Fruit fly (Drosophila melanogaster) whole organism, embryonic: ENCODE data around the gene vir-1.
A peak's percentile ranks its signal among the peaks of the same experiment; 100 is the strongest.

Experiments used
- ATbp ChIP-seq: fragments of 200-800 bp; sonication (Bioruptor generic); optimal IDR thresholded peaks from 2 replicates; lab custom pipeline; 2017; ENCODE audit warnings: missing biosample characterization, mild to moderate bottlenecking, missing genetic modification characterization, missing genetic modification reagents
- BEAF-32 ChIP-seq: fragments of 200-800 bp; sonication (Bioruptor generic); optimal IDR thresholded peaks from 3 replicates; lab custom pipeline; 2017; ENCODE audit warnings: missing biosample characterization, missing genetic modification characterization, mild to moderate bottlenecking, moderate library complexity, missing genetic modification reagents
- CG1024 ChIP-seq: fragments of 200-800 bp; sonication (Bioruptor generic); IDR thresholded peaks from 2 replicates; pipeline ENCODE4 v1.3.6; 2022; ENCODE audit warnings: missing biosample characterization, missing genetic modification characterization
- CG10267 ChIP-seq: fragments of 200-800 bp; sonication (Bioruptor generic); optimal IDR thresholded peaks from 2 replicates; lab custom pipeline; 2018; ENCODE audit warnings: missing biosample characterization, mild to moderate bottlenecking, missing genetic modification characterization, moderate library complexity
- CG10321 ChIP-seq: fragments of 200-800 bp; sonication (Bioruptor generic); IDR thresholded peaks from 2 replicates; pipeline ENCODE4 v1.3.6; 2022; ENCODE audit warnings: missing biosample characterization, missing genetic modification characterization
- CG11093 ChIP-seq: fragments of 200-800 bp; sonication (Bioruptor generic); IDR thresholded peaks from 3 replicates; pipeline ENCODE4 v1.3.6; 2022; ENCODE audit warnings: missing biosample characterization, missing genetic modification characterization
- CG1233 ChIP-seq: fragments of 200-800 bp; sonication (Bioruptor generic); optimal IDR thresholded peaks from 4 replicates; lab custom pipeline; 2018; ENCODE audit warnings: missing biosample characterization, mild to moderate bottlenecking, missing genetic modification characterization
- CG13624 ChIP-seq: fragments of 200-800 bp; sonication (Bioruptor generic); optimal IDR thresholded peaks from 2 replicates; lab custom pipeline; 2016; ENCODE audit warnings: missing biosample characterization, missing genetic modification characterization
- CG13775 ChIP-seq: fragments of 200-800 bp; sonication (Bioruptor generic); optimal IDR thresholded peaks from 3 replicates; lab custom pipeline; 2017; ENCODE audit warnings: missing biosample characterization, mild to moderate bottlenecking, missing genetic modification characterization
- CG1602 ChIP-seq: fragments of 200-800 bp; sonication (Bioruptor generic); optimal IDR thresholded peaks from 3 replicates; lab custom pipeline; 2016; ENCODE audit warnings: missing biosample characterization, missing genetic modification characterization
- CG18476 ChIP-seq: fragments of 200-800 bp; sonication (Bioruptor generic); optimal IDR thresholded peaks from 2 replicates; lab custom pipeline; 2016; ENCODE audit warnings: missing biosample characterization, mild to moderate bottlenecking, missing genetic modification characterization
- CG2129 ChIP-seq: fragments of 200-800 bp; sonication (Bioruptor generic); IDR thresholded peaks from 2 replicates; pipeline ENCODE4 v1.3.6; 2022; ENCODE audit warnings: missing biosample characterization, missing genetic modification characterization; ENCODE audit not compliant: partially characterized antibody
- CG2199 ChIP-seq: fragments of 200-800 bp; sonication (Bioruptor generic); IDR thresholded peaks from 3 replicates; pipeline ENCODE4 v1.3.6; 2022; ENCODE audit warnings: missing biosample characterization, missing genetic modification characterization
- CG2889 ChIP-seq: fragments of 200-800 bp; sonication (Bioruptor generic); IDR thresholded peaks from 3 replicates; pipeline ENCODE4 v1.3.6; 2022; ENCODE audit warnings: missing biosample characterization, missing genetic modification characterization
- CG31224 ChIP-seq: fragments of 200-800 bp; sonication (Bioruptor generic); IDR thresholded peaks from 2 replicates; pipeline ENCODE4 v1.3.6; 2022; ENCODE audit warnings: missing biosample characterization, missing genetic modification characterization
- CG33213 ChIP-seq: fragments of 200-800 bp; sonication (Bioruptor generic); optimal IDR thresholded peaks from 3 replicates; lab custom pipeline; 2016; ENCODE audit warnings: missing biosample characterization, missing genetic modification characterization
- CG4328 ChIP-seq: fragments of 200-800 bp; sonication (Bioruptor generic); optimal IDR thresholded peaks from 3 replicates; lab custom pipeline; 2017; ENCODE audit warnings: missing biosample characterization, missing genetic modification reagents, missing genetic modification characterization
- CG4360 ChIP-seq: fragments of 200-800 bp; sonication (Bioruptor generic); IDR thresholded peaks from 2 replicates; pipeline ENCODE4 v1.3.6; 2022; ENCODE audit warnings: missing biosample characterization, missing genetic modification characterization
- CG6175 ChIP-seq: fragments of 200-800 bp; sonication (Bioruptor generic); IDR thresholded peaks from 3 replicates; pipeline ENCODE4 v1.3.6; 2022; ENCODE audit warnings: missing biosample characterization, missing genetic modification characterization
- CG7556 ChIP-seq: fragments of 200-800 bp; sonication (Bioruptor generic); optimal IDR thresholded peaks from 2 replicates; lab custom pipeline; 2017; ENCODE audit warnings: missing biosample characterization, mild to moderate bottlenecking, missing genetic modification characterization
- CG8944 ChIP-seq: fragments of 200-800 bp; sonication (Bioruptor generic); optimal IDR thresholded peaks from 3 replicates; lab custom pipeline; 2016; ENCODE audit warnings: missing biosample characterization, missing genetic modification characterization
- CG9932 ChIP-seq: fragments of 200-800 bp; sonication (Bioruptor generic); IDR thresholded peaks from 2 replicates; pipeline ENCODE4 v1.3.6; 2022; ENCODE audit warnings: missing biosample characterization, missing genetic modification characterization
- CrebB ChIP-seq: fragments of 200-800 bp; sonication (Bioruptor generic); optimal IDR thresholded peaks from 3 replicates; lab custom pipeline; 2018; ENCODE audit warnings: missing biosample characterization, mild to moderate bottlenecking, missing genetic modification characterization
- HmgZ ChIP-seq: fragments of 200-800 bp; sonication (Bioruptor generic); optimal IDR thresholded peaks from 2 replicates; lab custom pipeline; 2018; ENCODE audit warnings: missing biosample characterization, mild to moderate bottlenecking, missing genetic modification characterization
- Hr3 ChIP-seq: fragments of 200-800 bp; sonication (Bioruptor generic); optimal IDR thresholded peaks from 3 replicates; lab custom pipeline; 2016; ENCODE audit warnings: missing biosample characterization, missing genetic modification characterization
- Meics ChIP-seq: fragments of 200-800 bp; sonication (Bioruptor generic); optimal IDR thresholded peaks from 2 replicates; lab custom pipeline; 2017; ENCODE audit warnings: missing biosample characterization, mild to moderate bottlenecking, missing genetic modification characterization
- Sox100B ChIP-seq: fragments of 200-800 bp; sonication (Bioruptor generic); optimal IDR thresholded peaks from 3 replicates; lab custom pipeline; 2018; ENCODE audit warnings: missing biosample characterization, mild to moderate bottlenecking, missing genetic modification characterization
- Sry-δ ChIP-seq: fragments of 200-800 bp; sonication (Bioruptor generic); optimal IDR thresholded peaks from 2 replicates; lab custom pipeline; 2016; ENCODE audit warnings: missing biosample characterization, missing genetic modification characterization
- ab ChIP-seq: fragments of 200-800 bp; sonication (Bioruptor generic); optimal IDR thresholded peaks from 2 replicates; lab custom pipeline; 2016; ENCODE audit warnings: missing biosample characterization, missing genetic modification characterization
- abd-A ChIP-seq: fragments of 200-800 bp; sonication (Bioruptor generic); optimal IDR thresholded peaks from 3 replicates; lab custom pipeline; 2019; ENCODE audit warnings: missing biosample characterization, mild to moderate bottlenecking, missing genetic modification characterization, moderate library complexity
- caup ChIP-seq: fragments of 200-800 bp; sonication (Bioruptor generic); optimal IDR thresholded peaks from 3 replicates; lab custom pipeline; 2017; ENCODE audit warnings: missing biosample characterization, mild to moderate bottlenecking, missing genetic modification characterization, moderate library complexity; ENCODE audit not compliant: severe bottlenecking
- chinmo ChIP-seq: fragments of 200-800 bp; sonication (Bioruptor generic); IDR thresholded peaks from 4 replicates; pipeline ENCODE4 v1.3.6; 2022; ENCODE audit warnings: missing biosample characterization, missing genetic modification characterization; ENCODE audit not compliant: partially characterized antibody
- ci ChIP-seq: fragments of 200-800 bp; sonication (Bioruptor generic); IDR thresholded peaks from 3 replicates; pipeline ENCODE4 v1.3.6; 2022; ENCODE audit warnings: missing biosample characterization, missing genetic modification characterization
- dmrt99B ChIP-seq: fragments of 200-800 bp; sonication (Bioruptor generic); optimal IDR thresholded peaks from 2 replicates; lab custom pipeline; 2018; ENCODE audit warnings: missing biosample characterization, mild to moderate bottlenecking, missing genetic modification characterization, moderate library complexity
- fd102C ChIP-seq: fragments of 200-800 bp; sonication (Bioruptor generic); optimal IDR thresholded peaks from 2 replicates; lab custom pipeline; 2018; ENCODE audit warnings: missing biosample characterization, mild to moderate bottlenecking, missing genetic modification characterization, moderate library complexity
- gcm ChIP-seq: fragments of 200-800 bp; sonication (Bioruptor generic); optimal IDR thresholded peaks from 2 replicates; lab custom pipeline; 2019; ENCODE audit warnings: missing biosample characterization, mild to moderate bottlenecking, missing genetic modification characterization, moderate library complexity
- gem ChIP-seq: fragments of 200-800 bp; sonication (Bioruptor generic); optimal IDR thresholded peaks from 2 replicates; lab custom pipeline; 2019; ENCODE audit warnings: missing biosample characterization, mild to moderate bottlenecking, missing genetic modification characterization, moderate library complexity
- ham ChIP-seq: fragments of 200-800 bp; sonication (Bioruptor generic); IDR thresholded peaks from 2 replicates; pipeline ENCODE4 v1.3.6; 2022; ENCODE audit warnings: missing biosample characterization, missing genetic modification characterization
- hb ChIP-seq: fragments of 200-800 bp; sonication (Bioruptor generic); IDR thresholded peaks from 3 replicates; pipeline ENCODE4 v1.3.6; 2022; ENCODE audit warnings: missing biosample characterization, missing genetic modification characterization; ENCODE audit not compliant: partially characterized antibody
- hbn ChIP-seq: fragments of 200-800 bp; sonication (Bioruptor generic); IDR thresholded peaks from 2 replicates; pipeline ENCODE4 v1.3.6; 2022; ENCODE audit warnings: missing biosample characterization, missing genetic modification characterization; ENCODE audit not compliant: partially characterized antibody
- her ChIP-seq: fragments of 200-800 bp; sonication (Bioruptor generic); optimal IDR thresholded peaks from 2 replicates; lab custom pipeline; 2016; ENCODE audit warnings: missing biosample characterization, missing genetic modification characterization
- jing ChIP-seq: fragments of 200-800 bp; sonication (Bioruptor generic); optimal IDR thresholded peaks from 2 replicates; lab custom pipeline; 2018; ENCODE audit warnings: missing biosample characterization, mild to moderate bottlenecking, missing genetic modification characterization
- mld ChIP-seq: fragments of 200-800 bp; sonication (Bioruptor generic); IDR thresholded peaks from 3 replicates; pipeline ENCODE4 v1.3.6; 2022; ENCODE audit warnings: missing biosample characterization, missing genetic modification characterization; ENCODE audit not compliant: partially characterized antibody
- nerfin-2 ChIP-seq: fragments of 200-800 bp; sonication (Bioruptor generic); IDR thresholded peaks from 2 replicates; pipeline ENCODE4 v1.3.6; 2022; ENCODE audit warnings: missing biosample characterization, missing genetic modification characterization; ENCODE audit not compliant: partially characterized antibody
- phol ChIP-seq: fragments of 200-800 bp; sonication (Bioruptor generic); optimal IDR thresholded peaks from 3 replicates; lab custom pipeline; 2018; ENCODE audit warnings: missing biosample characterization, mild to moderate bottlenecking, missing genetic modification characterization, moderate library complexity
- toy ChIP-seq: fragments of 200-800 bp; sonication (Bioruptor generic); IDR thresholded peaks from 2 replicates; pipeline ENCODE4 v1.3.6; 2022; ENCODE audit warnings: missing biosample characterization, missing genetic modification characterization
- wek ChIP-seq: fragments of 200-800 bp; sonication (Bioruptor generic); optimal IDR thresholded peaks from 3 replicates; lab custom pipeline; 2018; ENCODE audit warnings: missing biosample characterization, mild to moderate bottlenecking, missing genetic modification characterization, moderate library complexity
- z ChIP-seq: fragments of 200-800 bp; sonication (Bioruptor generic); IDR thresholded peaks from 3 replicates; pipeline ENCODE4 v1.3.6; 2022; ENCODE audit warnings: missing biosample characterization, missing genetic modification characterization
- zfh1 ChIP-seq: fragments of 200-800 bp; sonication (Bioruptor generic); IDR thresholded peaks from 3 replicates; pipeline ENCODE4 v1.3.6; 2022; ENCODE audit warnings: missing biosample characterization, missing genetic modification characterization

Gene vir-1

dm6 chr2L:12365964-12366482 lies 57.2 kb downstream of the vir-1 start (continued):
- TF ChIP-seq CrebB (tag; lab: Kevin White, UChicago) (peak; percentile 63), CG8944 (GFP tag; lab: Kevin White, UChicago) (no peak), Meics (GFP tag; lab: Kevin White, UChicago) (no peak), CG1602 (GFP tag; lab: Kevin White, UChicago) (no peak), ham (no peak), CG2199 (GFP tag; lab: Robert Waterston, UW) (peak; percentile 87; the same call in 2 of the 3 replicates), abd-A (tag; lab: Kevin White, UChicago) (peak; percentile 68), CG10321 (peak; percentile 46; the same call in 1 of the 2 replicates), CG1024 (GFP tag; lab: Robert Waterston, UW) (no peak), CG6175 (GFP tag; lab: Robert Waterston, UW) (0 out of 3 replicates have a peak, but pooled peaks have one; percentile 41), jing (GFP tag; lab: Kevin White, UChicago) (no peak), gem (tag; lab: Kevin White, UChicago) (peak; percentile 1), toy (GFP tag; lab: Robert Waterston, UW) (no peak), CG7556 (GFP tag; lab: Kevin White, UChicago) (no peak), phol (tag; lab: Kevin White, UChicago) (no peak), CG13775 (GFP tag; lab: Kevin White, UChicago) (no peak), ATbp (GFP tag; lab: Kevin White, UChicago) (peak; percentile 68), zfh1 (GFP tag; lab: Robert Waterston, UW) (no peak), CG13624 (no peak), HmgZ (tag; lab: Kevin White, UChicago) (peak; percentile 9), CG2129 (GFP tag; lab: Robert Waterston, UW) (no peak), her (GFP tag; lab: Kevin White, UChicago) (peak; percentile 26), mld (GFP tag; lab: Robert Waterston, UW) (no peak), caup (peak; percentile 57), fd102C (GFP tag; lab: Kevin White, UChicago) (no peak), CG11093 (GFP tag; lab: Robert Waterston, UW) (no peak), CG31224 (GFP tag; lab: Robert Waterston, UW) (no peak), nerfin-2 (GFP tag; lab: Robert Waterston, UW) (no peak), CG4328 (GFP tag; lab: Kevin White, UChicago) (peak; percentile 40), CG10267 (tag; lab: Kevin White, UChicago) (peak; percentile 1), CG2889 (no peak), ci (GFP tag; lab: Robert Waterston, UW) (peak; percentile 42; the same call in 1 of the 3 replicates), CG4360 (GFP tag; lab: Robert Waterston, UW) (no peak), Sox100B (GFP tag; lab: Kevin White, UChicago) (peak; percentile 11), BEAF-32 (GFP tag; lab: Kevin White, UChicago) (no peak), CG18476 (no peak), hb (GFP tag; lab: Robert Waterston, UW) (no peak), z (GFP tag; lab: Robert Waterston, UW) (peak; percentile 57; the same call in 1 of the 3 replicates), Sry-δ (GFP tag; lab: Kevin White, UChicago) (no peak), wek (GFP tag; lab: Kevin White, UChicago) (peak; percentile 53), CG1233 (GFP tag; lab: Kevin White, UChicago) (peak; percentile 54), ab (GFP tag; lab: Kevin White, UChicago) (no peak), Hr3 (no peak), CG9932 (no peak), hbn (GFP tag; lab: Robert Waterston, UW) (peak; percentile 29; the same call in 1 of the 2 replicates), chinmo (GFP tag; lab: Robert Waterston, UW) (peak; percentile 96), gcm (peak; percentile 54), CG33213 (no peak), dmrt99B (peak; percentile 35)
